Worm (Caenorhabditis elegans) whole organism, L4 larva: ENCODE data around the gene dmd-6.
A peak's percentile ranks its signal among the peaks of the same experiment; 100 is the strongest.

ENCODE experiments used
- F37D6.2 ChIP-seq: sonication (generic microtip); optimal IDR thresholded peaks from 2 replicates; lab custom pipeline; 2016; ENCODE audit warnings: mild to moderate bottlenecking, missing genetic modification characterization, missing compliant biosample characterization
- F44E2.7 ChIP-seq: fragments of 200-800 bp; sonication (Bioruptor generic); IDR thresholded peaks from 2 replicates; pipeline ENCODE4 v2.1.2; 2022; ENCODE audit warnings: missing genetic modification characterization, missing compliant biosample characterization
- F49E8.2 ChIP-seq: sonication (generic microtip); optimal IDR thresholded peaks from 2 replicates; lab custom pipeline; 2016; ENCODE audit warnings: missing compliant biosample characterization, mild to moderate bottlenecking, missing genetic modification characterization, borderline replicate concordance
- Y48G9A.11 ChIP-seq: fragments of 200-800 bp; sonication (Bioruptor generic); IDR thresholded peaks from 2 replicates; pipeline ENCODE4 v1.3.6; 2022; ENCODE audit warnings: missing genetic modification reagents, missing genetic modification characterization, missing compliant biosample characterization
- aha-1 ChIP-seq: fragments of 150-350 bp; peaks from one replicate; lab custom pipeline; 2014; ENCODE audit warnings: missing biosample characterization, missing genetic modification characterization
- aly-2 ChIP-seq: sonication (generic microtip); optimal IDR thresholded peaks from 2 replicates; lab custom pipeline; 2018; ENCODE audit warnings: missing biosample characterization, missing genetic modification characterization
- ama-1 ChIP-seq: fragments of 150-350 bp; optimal IDR thresholded peaks from 2 replicates; lab custom pipeline; 2014; ENCODE audit warnings: inconsistent platforms, mixed read lengths
- attf-4 ChIP-seq: sonication (generic microtip); optimal IDR thresholded peaks from 3 replicates; lab custom pipeline; 2017; ENCODE audit warnings: missing biosample characterization, missing genetic modification characterization
- ceh-28 ChIP-seq: fragments of 150-350 bp; optimal IDR thresholded peaks from 2 replicates; lab custom pipeline; 2014; ENCODE audit warnings: missing biosample characterization, missing genetic modification reagents, missing genetic modification characterization
- ceh-62 ChIP-seq: sonication (generic microtip); optimal IDR thresholded peaks from 2 replicates; lab custom pipeline; 2017; ENCODE audit warnings: missing biosample characterization, missing genetic modification characterization
- daf-16 ChIP-seq, 3 experiments: sonication (generic microtip); optimal IDR thresholded peaks; 2 replicates each; lab custom pipeline; 2016 to 2017; ENCODE audit warnings: missing genetic modification characterization in 3 of 3, missing genetic modification reagents in 3 of 3, mild to moderate bottlenecking in 2 of 3, missing compliant biosample characterization in 2 of 3, missing biosample characterization in 1 of 3, moderate library complexity in 1 of 3
- dmd-6 ChIP-seq: fragments of 200-800 bp; sonication (Bioruptor generic); IDR thresholded peaks from 2 replicates; pipeline ENCODE4 v1.3.6; 2022; ENCODE audit warnings: missing genetic modification reagents, missing genetic modification characterization, missing compliant biosample characterization
- dmd-9 ChIP-seq: fragments of 200-800 bp; sonication (Bioruptor generic); IDR thresholded peaks from 2 replicates; pipeline ENCODE4 v1.3.6; 2022; ENCODE audit warnings: missing genetic modification reagents, missing genetic modification characterization, missing compliant biosample characterization
- duxl-1 ChIP-seq: sonication (generic microtip); optimal IDR thresholded peaks from 2 replicates; lab custom pipeline; 2016; ENCODE audit warnings: mild to moderate bottlenecking, missing genetic modification characterization, moderate library complexity, missing compliant biosample characterization; ENCODE audit not compliant: poor library complexity
- dve-1 ChIP-seq: sonication (generic microtip); optimal IDR thresholded peaks from 2 replicates; lab custom pipeline; 2017; ENCODE audit warnings: antibody characterized with exemption, mild to moderate bottlenecking, missing genetic modification characterization, missing compliant biosample characterization; ENCODE audit not compliant: insufficient read depth
- egl-27 ChIP-seq: sonication (generic microtip); optimal IDR thresholded peaks from 3 replicates; lab custom pipeline; 2017; ENCODE audit warnings: missing biosample characterization, missing genetic modification reagents, missing genetic modification characterization
- egl-43 ChIP-seq: fragments of 200-800 bp; sonication (Bioruptor generic); IDR thresholded peaks from 2 replicates; pipeline ENCODE4 v1.3.6; 2022; ENCODE audit warnings: missing genetic modification reagents, missing genetic modification characterization, missing compliant biosample characterization
- hif-1 ChIP-seq, 2 experiments: sonication (generic microtip); optimal IDR thresholded peaks; 2 replicates each; lab custom pipeline; 2016 to 2017; ENCODE audit warnings: missing compliant biosample characterization in 2 of 2, missing genetic modification characterization in 2 of 2, missing genetic modification reagents in 2 of 2, missing genotype in 2 of 2, mild to moderate bottlenecking in 1 of 2
- hlh-30 ChIP-seq: sonication (generic microtip); optimal IDR thresholded peaks from 2 replicates; lab custom pipeline; 2017; ENCODE audit warnings: antibody characterized with exemption, mild to moderate bottlenecking, missing genetic modification characterization, missing compliant biosample characterization; ENCODE audit not compliant: insufficient read depth
- hmg-1.1 ChIP-seq: fragments of 200-800 bp; sonication (Bioruptor generic); IDR thresholded peaks from 2 replicates; pipeline ENCODE4 v1.3.6; 2022; ENCODE audit warnings: missing genetic modification reagents, missing genetic modification characterization, missing compliant biosample characterization
- jun-1 ChIP-seq: fragments of 150-350 bp; optimal IDR thresholded peaks from 2 replicates; lab custom pipeline; 2014; ENCODE audit warnings: missing biosample characterization, missing genetic modification reagents, missing genetic modification characterization
- lin-29 ChIP-seq: fragments of 200-800 bp; sonication (Bioruptor generic); IDR thresholded peaks from 2 replicates; pipeline ENCODE4 v1.3.6; 2022; ENCODE audit warnings: missing genetic modification reagents, missing genetic modification characterization, missing compliant biosample characterization
- lin-38 ChIP-seq: fragments of 200-800 bp; sonication (Bioruptor generic); IDR thresholded peaks from 2 replicates; pipeline ENCODE4 v1.3.6; 2022; ENCODE audit warnings: missing genetic modification reagents, missing genetic modification characterization, missing compliant biosample characterization
- lir-3 ChIP-seq: sonication (generic microtip); optimal IDR thresholded peaks from 2 replicates; lab custom pipeline; 2016; ENCODE audit warnings: mild to moderate bottlenecking, missing genetic modification characterization, missing compliant biosample characterization
- madf-9 ChIP-seq: fragments of 200-800 bp; sonication (Bioruptor generic); conservative IDR thresholded peaks from 2 replicates; pipeline ENCODE4 v1.3.6; 2022; ENCODE audit warnings: missing genetic modification reagents, missing genetic modification characterization, missing compliant biosample characterization
- mep-1 ChIP-seq: fragments of 150-350 bp; sonication (generic microtip); optimal IDR thresholded peaks from 3 replicates; lab custom pipeline; 2014; ENCODE audit warnings: missing biosample characterization, missing genetic modification characterization
- nhr-10 ChIP-seq: fragments of 150-350 bp; optimal IDR thresholded peaks from 2 replicates; lab custom pipeline; 2014; ENCODE audit warnings: missing biosample characterization, missing genetic modification characterization
- nhr-102 ChIP-seq: sonication (generic microtip); optimal IDR thresholded peaks from 2 replicates; lab custom pipeline; 2016; ENCODE audit warnings: mild to moderate bottlenecking, missing genetic modification characterization, moderate library complexity, missing compliant biosample characterization
- nhr-237 ChIP-seq: sonication (generic microtip); optimal IDR thresholded peaks from 2 replicates; lab custom pipeline; 2017; ENCODE audit warnings: missing biosample characterization, missing genetic modification characterization
- nhr-25 ChIP-seq: sonication (generic microtip); optimal IDR thresholded peaks from 2 replicates; lab custom pipeline; 2017; ENCODE audit warnings: missing genetic modification characterization, mild to moderate bottlenecking, missing compliant biosample characterization, antibody characterized with exemption, moderate library complexity, borderline replicate concordance; ENCODE audit not compliant: insufficient read depth
- nhr-41 ChIP-seq: fragments of 200-800 bp; sonication (Bioruptor generic); IDR thresholded peaks from 2 replicates; pipeline ENCODE4 v1.3.6; 2022; ENCODE audit warnings: missing genetic modification reagents, missing genetic modification characterization, missing compliant biosample characterization
- pqm-1 ChIP-seq: sonication (generic microtip); optimal IDR thresholded peaks from 2 replicates; lab custom pipeline; 2017; ENCODE audit warnings: missing biosample characterization, missing genetic modification characterization
- rbr-2 ChIP-seq: sonication (generic microtip); optimal IDR thresholded peaks from 2 replicates; lab custom pipeline; 2016; ENCODE audit warnings: missing genotype, missing genetic modification characterization, missing compliant biosample characterization
- set-16 ChIP-seq: fragments of 200-800 bp; sonication (Bioruptor generic); IDR thresholded peaks from 2 replicates; pipeline ENCODE4 v1.3.6; 2022; ENCODE audit warnings: missing genetic modification reagents, missing genetic modification characterization, missing compliant biosample characterization
- snpc-1.2 ChIP-seq: fragments of 200-800 bp; sonication (Bioruptor generic); IDR thresholded peaks from 2 replicates; pipeline ENCODE4 v1.3.6; 2022; ENCODE audit warnings: missing genetic modification reagents, missing genetic modification characterization, missing compliant biosample characterization
- tra-1 ChIP-seq: fragments of 200-800 bp; sonication (Bioruptor generic); IDR thresholded peaks from 2 replicates; pipeline ENCODE4 v1.3.6; 2022; ENCODE audit warnings: missing genetic modification reagents, missing genetic modification characterization, missing compliant biosample characterization
- unc-130 ChIP-seq: sonication (generic microtip); optimal IDR thresholded peaks from 2 replicates; lab custom pipeline; 2016; ENCODE audit warnings: missing genetic modification reagents, missing genetic modification characterization, missing compliant biosample characterization
- unc-62 ChIP-seq, 3 experiments: fragments of 150-350 bp in 1 of 3; sonication (generic microtip); optimal IDR thresholded peaks in 2 of 3; peaks in 1 of 3; 1 replicate in 1 of 3; 2 replicates in 2 of 3; lab custom pipeline; 2014 to 2017; ENCODE audit warnings: missing biosample characterization in 3 of 3, missing genetic modification characterization in 3 of 3, missing genetic modification reagents in 3 of 3, missing genotype in 1 of 3
- zag-1 ChIP-seq: fragments of 150-350 bp; optimal IDR thresholded peaks from 2 replicates; lab custom pipeline; 2014; ENCODE audit warnings: missing biosample characterization, missing genetic modification characterization
- zfp-2 ChIP-seq: sonication (generic microtip); optimal IDR thresholded peaks from 2 replicates; lab custom pipeline; 2016; ENCODE audit warnings: mild to moderate bottlenecking, missing genetic modification characterization, missing compliant biosample characterization
- zfp-3 ChIP-seq: fragments of 200-800 bp; sonication (Bioruptor generic); conservative IDR thresholded peaks from 2 replicates; pipeline ENCODE4 v1.3.6; 2022; ENCODE audit warnings: missing genetic modification reagents, missing genetic modification characterization, missing compliant biosample characterization

dmd-6 gene

DNA sequence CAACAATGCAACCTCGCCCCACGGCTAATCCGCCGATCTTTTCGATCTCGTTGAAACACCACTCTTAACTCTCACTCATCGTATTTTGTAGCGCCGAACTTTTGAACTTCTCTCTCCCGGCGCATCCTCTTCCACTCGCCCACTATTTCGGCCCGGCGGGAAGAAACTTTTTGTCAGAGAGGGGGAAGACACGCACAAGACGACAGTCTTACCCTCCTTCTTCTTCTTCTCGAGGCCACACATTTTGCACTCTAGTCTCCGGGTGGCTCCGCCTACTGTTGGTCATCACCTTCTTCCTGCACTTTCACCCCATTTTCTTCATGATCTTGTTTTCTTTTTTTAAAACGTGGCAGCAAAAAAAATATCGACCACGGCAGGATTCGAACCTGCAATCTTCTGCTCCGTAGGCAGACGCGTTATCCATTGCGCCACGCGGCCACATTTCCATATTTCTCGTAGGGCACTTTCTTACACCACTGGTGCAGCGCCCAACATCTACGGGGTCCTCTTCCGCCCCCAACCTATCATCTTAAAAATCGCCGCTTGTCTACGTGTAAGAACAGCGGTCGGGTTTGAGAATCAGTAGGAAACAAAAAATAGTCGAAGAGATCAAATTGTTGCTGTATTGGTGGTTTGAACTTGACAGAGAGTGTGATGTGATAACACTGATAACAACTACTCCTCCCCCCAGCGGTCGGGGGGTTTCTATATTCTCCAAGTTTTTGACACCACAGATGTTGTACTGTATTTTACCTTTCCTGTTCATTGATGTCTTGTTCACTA lies 5.3 kb upstream of the dmd-6 start (continued):
- TF ChIP-seq aly-2 (no peak), snpc-1.2 (GFP tag; lab: Robert Waterston, UW) (peak; percentile 99), attf-4 (tag; lab: Kevin White, UChicago) (no peak), Y48G9A.11 (GFP tag; lab: Robert Waterston, UW) (no peak), nhr-25 (tag; lab: Kevin White, UChicago) (peak; percentile 75), ceh-62 (no peak), nhr-237 (no peak), set-16 (no peak; the same call in 1 of the 2 replicates), dmd-6 (GFP tag; lab: Robert Waterston, UW) (peak; percentile 95), daf-16 (GFP tag; optimal IDR thresholded peaks at IDR 0.05; lab: Kevin White, UChicago) (peak; percentile 47 to 51), daf-16 (tag; optimal IDR thresholded peaks at IDR 0.05; lab: Kevin White, UChicago) (peak; percentile 80), lir-3 (tag; lab: Kevin White, UChicago) (peak; percentile 33), egl-43 (GFP tag; lab: Robert Waterston, UW) (0 out of 2 replicates have a peak, but pooled peaks have one; percentile 27), lin-29 (no peak), pqm-1 (peak; percentile 40), hmg-1.1 (GFP tag; lab: Robert Waterston, UW) (peak; percentile 7; the same call in 1 of the 2 replicates), unc-62 (GFP tag; optimal IDR thresholded peaks at IDR 0.05 in 1 of 2; lab: Kevin White, UChicago) (peak in 1 of 2 experiments; percentile 24), unc-62 (tag; optimal IDR thresholded peaks at IDR 0.05; lab: Kevin White, UChicago) (no peak), zfp-3 (GFP tag; lab: Robert Waterston, UW) (0 out of 2 replicates have a peak, but pooled peaks have one; percentile 60), zag-1 (tag; lab: Kevin White, UChicago) (no peak), rbr-2 (tag; lab: Kevin White, UChicago) (peak; percentile 6), egl-27 (tag; lab: Kevin White, UChicago) (no peak), unc-130 (GFP tag; lab: Kevin White, UChicago) (no peak), dve-1 (tag; lab: Kevin White, UChicago) (peak; percentile 49), ama-1 (no peak), mep-1 (tag; lab: Kevin White, UChicago) (peak; percentile 73), dmd-9 (GFP tag; lab: Robert Waterston, UW) (no peak; the same call in 1 of the 2 replicates), nhr-10 (no peak), nhr-102 (peak; percentile 23), aha-1 (peak; percentile 98), nhr-41 (GFP tag; lab: Robert Waterston, UW) (no peak), duxl-1 (tag; lab: Kevin White, UChicago) (peak; percentile 38), hif-1 (tag; optimal IDR thresholded peaks at IDR 0.05; lab: Kevin White, UChicago) (peak in 1 of 2 experiments; percentile 30), lin-38 (GFP tag; lab: Robert Waterston, UW) (peak; percentile 53; the same call in 1 of the 2 replicates), tra-1 (GFP tag; lab: Robert Waterston, UW) (peak; percentile 36; the same call in 1 of the 2 replicates), jun-1 (tag; lab: Kevin White, UChicago) (peak; percentile 32), F49E8.2 (tag; lab: Kevin White, UChicago) (no peak)

DNA sequence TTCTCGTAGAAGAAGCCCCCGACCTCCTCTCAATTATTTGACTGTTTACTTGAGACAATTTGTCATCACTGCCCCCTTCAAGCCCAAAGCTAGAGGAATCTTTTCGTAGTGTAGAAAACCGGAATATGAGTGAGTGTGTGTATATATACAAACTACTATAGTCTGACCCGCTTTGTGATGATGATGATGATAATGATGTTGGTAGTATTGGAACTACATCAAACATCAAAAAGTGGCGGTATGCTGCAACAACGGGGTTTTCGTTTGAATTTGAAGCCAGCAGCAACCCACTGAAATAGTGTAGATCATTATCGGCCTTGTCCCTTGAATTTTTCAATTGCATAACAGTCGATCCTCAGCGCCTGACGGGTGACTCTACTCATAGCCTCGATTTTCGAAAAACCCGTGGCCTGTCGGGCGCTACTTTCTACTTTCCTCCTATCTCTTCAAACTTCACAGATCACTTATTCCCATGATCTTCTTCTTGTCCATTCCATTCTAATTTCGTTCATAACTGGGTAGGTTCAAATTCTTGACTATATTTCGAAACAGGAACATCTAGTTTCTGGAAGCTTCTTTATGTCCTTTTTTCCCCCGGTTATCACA lies 4.4 kb upstream of the dmd-6 start:
- TF ChIP-seq unc-62 (GFP tag; optimal IDR thresholded peaks at IDR 0.05 in 1 of 2; lab: Kevin White, UChicago) (peak in 1 of 2 experiments; percentile 95), unc-62 (tag; optimal IDR thresholded peaks at IDR 0.05; lab: Kevin White, UChicago) (no peak), zfp-2 (tag; lab: Kevin White, UChicago) (no peak), ceh-28 (tag; lab: Kevin White, UChicago) (no peak), nhr-25 (tag; lab: Kevin White, UChicago) (peak; percentile 53), hlh-30 (peak; percentile 81), ceh-62 (no peak), aha-1 (peak; percentile 75), madf-9 (GFP tag; lab: Robert Waterston, UW) (no peak), dmd-6 (GFP tag; lab: Robert Waterston, UW) (0 out of 2 replicates have a peak, but pooled peaks have one; percentile 5), F44E2.7 (GFP tag; lab: Robert Waterston, UW) (no peak), F37D6.2 (tag; lab: Kevin White, UChicago) (no peak), nhr-237 (no peak)
